Fruit fly (Drosophila melanogaster) whole organism, embryonic: Measurements from ENCODE around the gene CG4459.

ENCODE experiments used
- Atf6 ChIP-seq: fragments of 200-800 bp; sonication (Bioruptor generic); IDR thresholded peaks from 2 replicates; pipeline ENCODE4 v1.3.6; 2022; ENCODE audit warnings: missing biosample characterization, missing genetic modification characterization
- BtbVII ChIP-seq: fragments of 200-800 bp; sonication (Bioruptor generic); optimal IDR thresholded peaks from 3 replicates; lab custom pipeline; 2017; ENCODE audit warnings: missing biosample characterization, mild to moderate bottlenecking, missing genetic modification characterization
- Bteb2 ChIP-seq: fragments of 200-800 bp; sonication (Bioruptor generic); optimal IDR thresholded peaks from 2 replicates; lab custom pipeline; 2016; ENCODE audit warnings: missing biosample characterization, missing genetic modification characterization
- CG10209 ChIP-seq: fragments of 200-800 bp; sonication (Bioruptor generic); optimal IDR thresholded peaks from 3 replicates; lab custom pipeline; 2017; ENCODE audit warnings: missing biosample characterization, mild to moderate bottlenecking, missing genetic modification characterization, missing genetic modification reagents
- CG10321 ChIP-seq: fragments of 200-800 bp; sonication (Bioruptor generic); IDR thresholded peaks from 2 replicates; pipeline ENCODE4 v1.3.6; 2022; ENCODE audit warnings: missing biosample characterization, missing genetic modification characterization
- CG10543 ChIP-seq: fragments of 200-800 bp; sonication (Bioruptor generic); optimal IDR thresholded peaks from 3 replicates; lab custom pipeline; 2017; ENCODE audit warnings: missing biosample characterization, mild to moderate bottlenecking, missing genetic modification characterization, moderate library complexity
- CG10565 ChIP-seq: fragments of 200-800 bp; sonication (Bioruptor generic); optimal IDR thresholded peaks from 3 replicates; lab custom pipeline; 2016; ENCODE audit warnings: missing biosample characterization, mild to moderate bottlenecking, missing genetic modification characterization
- CG10654 ChIP-seq: fragments of 200-800 bp; sonication (Bioruptor generic); optimal IDR thresholded peaks from 2 replicates; lab custom pipeline; 2016; ENCODE audit warnings: missing biosample characterization, missing genetic modification characterization
- CG11456 ChIP-seq: fragments of 200-800 bp; sonication (Bioruptor generic); IDR thresholded peaks from 3 replicates; pipeline ENCODE4 v1.3.6; 2022; ENCODE audit warnings: missing biosample characterization, missing genetic modification characterization
- CG12104 ChIP-seq: fragments of 200-800 bp; sonication (Bioruptor generic); optimal IDR thresholded peaks from 3 replicates; lab custom pipeline; 2016; ENCODE audit warnings: missing biosample characterization, missing genetic modification characterization
- CG1233 ChIP-seq: fragments of 200-800 bp; sonication (Bioruptor generic); optimal IDR thresholded peaks from 4 replicates; lab custom pipeline; 2018; ENCODE audit warnings: missing biosample characterization, mild to moderate bottlenecking, missing genetic modification characterization
- CG13123 ChIP-seq: fragments of 200-800 bp; sonication (Bioruptor generic); optimal IDR thresholded peaks from 2 replicates; lab custom pipeline; 2016; ENCODE audit warnings: missing biosample characterization, missing genetic modification characterization
- CG13775 ChIP-seq: fragments of 200-800 bp; sonication (Bioruptor generic); optimal IDR thresholded peaks from 3 replicates; lab custom pipeline; 2017; ENCODE audit warnings: missing biosample characterization, mild to moderate bottlenecking, missing genetic modification characterization
- CG17359 ChIP-seq: fragments of 200-800 bp; sonication (Bioruptor generic); optimal IDR thresholded peaks from 3 replicates; lab custom pipeline; 2018; ENCODE audit warnings: missing biosample characterization, mild to moderate bottlenecking, missing genetic modification characterization, moderate library complexity
- CG18011 ChIP-seq: fragments of 200-800 bp; sonication (Bioruptor generic); optimal IDR thresholded peaks from 2 replicates; lab custom pipeline; 2017; ENCODE audit warnings: missing biosample characterization, missing genetic modification characterization, mild to moderate bottlenecking, moderate library complexity, missing genotype
- CG18764 ChIP-seq: fragments of 200-800 bp; sonication (Bioruptor generic); optimal IDR thresholded peaks from 3 replicates; lab custom pipeline; 2016; ENCODE audit warnings: missing biosample characterization, missing genetic modification characterization
- CG2202 ChIP-seq: fragments of 200-800 bp; sonication (Bioruptor generic); optimal IDR thresholded peaks from 2 replicates; lab custom pipeline; 2018; ENCODE audit warnings: missing biosample characterization, mild to moderate bottlenecking, missing genetic modification characterization
- CG2889 ChIP-seq: fragments of 200-800 bp; sonication (Bioruptor generic); IDR thresholded peaks from 3 replicates; pipeline ENCODE4 v1.3.6; 2022; ENCODE audit warnings: missing biosample characterization, missing genetic modification characterization
- CG4820 ChIP-seq: fragments of 200-800 bp; sonication (Bioruptor generic); optimal IDR thresholded peaks from 3 replicates; lab custom pipeline; 2016; ENCODE audit warnings: missing biosample characterization, missing genetic modification characterization
- CG5180 ChIP-seq: fragments of 200-800 bp; sonication (Bioruptor generic); optimal IDR thresholded peaks from 3 replicates; lab custom pipeline; 2017; ENCODE audit warnings: missing biosample characterization, missing genetic modification characterization, mild to moderate bottlenecking, moderate library complexity, missing genetic modification reagents
- CG6254 ChIP-seq: fragments of 200-800 bp; sonication (Bioruptor generic); optimal IDR thresholded peaks from 3 replicates; lab custom pipeline; 2017; ENCODE audit warnings: mild to moderate bottlenecking, missing biosample characterization, missing genetic modification reagents, missing genetic modification characterization
- CG6813 ChIP-seq: fragments of 200-800 bp; sonication (Bioruptor generic); optimal IDR thresholded peaks from 2 replicates; lab custom pipeline; 2017; ENCODE audit warnings: missing biosample characterization, missing genetic modification characterization, mild to moderate bottlenecking, moderate library complexity, missing genetic modification reagents
- CG7556 ChIP-seq: fragments of 200-800 bp; sonication (Bioruptor generic); optimal IDR thresholded peaks from 2 replicates; lab custom pipeline; 2017; ENCODE audit warnings: missing biosample characterization, mild to moderate bottlenecking, missing genetic modification characterization
- CG8924 ChIP-seq: fragments of 200-800 bp; optimal IDR thresholded peaks from 3 replicates; lab custom pipeline; 2019; ENCODE audit warnings: missing biosample characterization, mild to moderate bottlenecking, missing genetic modification characterization, moderate library complexity
- Dip2 ChIP-seq: fragments of 200-800 bp; sonication (Bioruptor generic); IDR thresholded peaks from 2 replicates; pipeline ENCODE4 v1.3.6; 2022; ENCODE audit warnings: missing biosample characterization, missing genetic modification characterization
- Hmx ChIP-seq: fragments of 200-800 bp; sonication (Bioruptor generic); optimal IDR thresholded peaks from 2 replicates; lab custom pipeline; 2016; ENCODE audit warnings: missing biosample characterization, missing genetic modification characterization
- Hr78 ChIP-seq, 2 experiments: fragments of 200-800 bp in 1 of 2; fragments of >200 bp in 1 of 2; sonication (Bioruptor generic) in 1 of 2; optimal IDR thresholded peaks; 2 replicates each; lab custom pipeline; 2017 to 2019; ENCODE audit warnings: missing biosample characterization in 2 of 2, missing genetic modification characterization in 2 of 2, mild to moderate bottlenecking in 1 of 2, moderate library complexity in 1 of 2
- Lim3 ChIP-seq: fragments of 200-800 bp; sonication (Bioruptor generic); IDR thresholded peaks from 2 replicates; pipeline ENCODE4 v1.3.6; 2022; ENCODE audit warnings: missing biosample characterization, missing genetic modification characterization
- Oli ChIP-seq: fragments of 200-800 bp; sonication (Bioruptor generic); optimal IDR thresholded peaks from 2 replicates; lab custom pipeline; 2018; ENCODE audit warnings: missing biosample characterization, mild to moderate bottlenecking, missing genetic modification characterization, moderate library complexity
- Pdp1 ChIP-seq, 2 experiments: fragments of 200-800 bp; sonication (Bioruptor generic); optimal IDR thresholded peaks; 3 replicates each; lab custom pipeline; 2016; ENCODE audit warnings: missing biosample characterization in 2 of 2, missing genetic modification characterization in 2 of 2, mild to moderate bottlenecking in 1 of 2, moderate library complexity in 1 of 2
- Stat92E ChIP-seq, 3 experiments: fragments of >200 bp in 2 of 3; fragments of 200-800 bp in 1 of 3; sonication (Bioruptor generic) in 1 of 3; optimal IDR thresholded peaks; 2 replicates each; lab custom pipeline; 2017 to 2019; ENCODE audit warnings: missing biosample characterization in 3 of 3, missing genetic modification characterization in 3 of 3, mild to moderate bottlenecking in 1 of 3, moderate library complexity in 1 of 3
- Tbp ChIP-seq: fragments of >200 bp; optimal IDR thresholded peaks from 2 replicates; lab custom pipeline; 2018; ENCODE audit warnings: missing biosample characterization, missing genetic modification characterization
- Usf ChIP-seq: fragments of 200-800 bp; sonication (Bioruptor generic); optimal IDR thresholded peaks from 2 replicates; lab custom pipeline; 2017; ENCODE audit warnings: missing genotype, missing biosample characterization, missing genetic modification characterization
- Xrp1 ChIP-seq: fragments of 200-800 bp; sonication (Bioruptor generic); IDR thresholded peaks from 2 replicates; pipeline ENCODE4 v1.3.6; 2022; ENCODE audit warnings: missing biosample characterization, missing genetic modification characterization
- al ChIP-seq: fragments of 200-800 bp; sonication (Bioruptor generic); IDR thresholded peaks from 2 replicates; pipeline ENCODE4 v1.3.6; 2022; ENCODE audit warnings: missing biosample characterization, missing genetic modification characterization
- ci ChIP-seq: fragments of 200-800 bp; sonication (Bioruptor generic); IDR thresholded peaks from 3 replicates; pipeline ENCODE4 v1.3.6; 2022; ENCODE audit warnings: missing biosample characterization, missing genetic modification characterization
- crc ChIP-seq: fragments of 200-800 bp; sonication (Bioruptor generic); optimal IDR thresholded peaks from 2 replicates; lab custom pipeline; 2016; ENCODE audit warnings: missing biosample characterization, missing genetic modification characterization
- dati ChIP-seq: fragments of 200-800 bp; sonication (Bioruptor generic); IDR thresholded peaks from 2 replicates; pipeline ENCODE4 v1.3.6; 2022; ENCODE audit warnings: missing biosample characterization, missing genetic modification characterization
- gsb ChIP-seq: fragments of 200-800 bp; sonication (Bioruptor generic); IDR thresholded peaks from 2 replicates; pipeline ENCODE4 v1.3.6; 2022; ENCODE audit warnings: missing biosample characterization, missing genetic modification characterization
- ind ChIP-seq: fragments of 200-800 bp; sonication (Bioruptor generic); optimal IDR thresholded peaks from 3 replicates; lab custom pipeline; 2016; ENCODE audit warnings: missing biosample characterization, missing genetic modification characterization
- ken ChIP-seq: fragments of 200-800 bp; sonication (Bioruptor generic); IDR thresholded peaks from 3 replicates; pipeline ENCODE4 v1.3.6; 2022; ENCODE audit warnings: missing biosample characterization, missing genetic modification characterization
- klu ChIP-seq: fragments of 200-800 bp; sonication (Bioruptor generic); IDR thresholded peaks from 2 replicates; pipeline ENCODE4 v1.3.6; 2022; ENCODE audit warnings: missing biosample characterization, missing genetic modification characterization
- nom ChIP-seq: fragments of 200-800 bp; sonication (Bioruptor generic); optimal IDR thresholded peaks from 2 replicates; lab custom pipeline; 2017; ENCODE audit warnings: missing biosample characterization, missing genetic modification characterization, mild to moderate bottlenecking, moderate library complexity, missing genetic modification reagents
- oc ChIP-seq: fragments of 200-800 bp; sonication (Bioruptor generic); optimal IDR thresholded peaks from 2 replicates; lab custom pipeline; 2018; ENCODE audit warnings: missing biosample characterization, mild to moderate bottlenecking, missing genetic modification characterization, moderate library complexity
- onecut ChIP-seq: fragments of 200-800 bp; sonication (Bioruptor generic); IDR thresholded peaks from 2 replicates; pipeline ENCODE4 v1.3.6; 2022; ENCODE audit warnings: missing biosample characterization, missing genetic modification characterization
- otp ChIP-seq: fragments of 200-800 bp; sonication (Bioruptor generic); IDR thresholded peaks from 3 replicates; pipeline ENCODE4, ENCODE4 v1.3.6; 2022; ENCODE audit warnings: missing biosample characterization, missing genetic modification characterization
- p53 ChIP-seq: fragments of 200-800 bp; sonication (Bioruptor generic); optimal IDR thresholded peaks from 2 replicates; lab custom pipeline; 2016; ENCODE audit warnings: missing biosample characterization, missing genetic modification characterization
- pros ChIP-seq: fragments of 200-800 bp; sonication (Bioruptor generic); optimal IDR thresholded peaks from 3 replicates; lab custom pipeline; 2019; ENCODE audit warnings: missing biosample characterization, mild to moderate bottlenecking, missing genetic modification characterization, moderate library complexity
- shn ChIP-seq: fragments of 200-800 bp; sonication (Bioruptor generic); optimal IDR thresholded peaks from 3 replicates; lab custom pipeline; 2016; ENCODE audit warnings: missing biosample characterization, missing genetic modification characterization
- so ChIP-seq: fragments of 200-800 bp; sonication (Bioruptor generic); IDR thresholded peaks from 3 replicates; pipeline ENCODE4 v1.3.6; 2022; ENCODE audit warnings: missing biosample characterization, missing genetic modification characterization

CG4459 gene

DNA sequence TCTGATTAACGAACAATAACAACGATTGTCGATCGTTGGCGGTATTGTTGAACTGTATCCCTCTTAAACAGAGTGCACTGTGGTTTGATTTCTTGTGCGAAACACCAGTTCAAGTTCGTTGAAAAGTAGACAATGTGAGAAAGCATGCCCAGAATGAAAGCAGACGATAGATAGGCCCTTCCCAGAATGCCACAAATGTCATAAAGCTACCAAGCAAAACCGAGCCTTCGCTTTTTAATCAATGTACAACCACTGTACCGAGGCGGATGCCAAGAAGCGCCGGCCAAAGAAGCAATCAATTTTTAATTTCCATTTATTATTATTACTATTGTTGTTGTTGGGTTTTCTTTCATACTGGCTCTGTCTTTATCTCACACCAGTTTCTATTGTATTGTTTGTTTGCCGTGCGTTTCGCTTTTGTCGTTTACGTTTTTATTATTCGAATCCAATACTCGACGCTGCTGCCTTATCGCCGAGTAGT, 19.5 kb downstream of the CG4459 start (continued):
- peak; percentile 55; the same call in 1 of the 2 replicates for TF ChIP-seq CG10321 (GFP tag; lab: Robert Waterston, UW)
- TF ChIP-seq Atf6 = peak; percentile 76
- TF ChIP-seq Tbp = no peak
- peak; percentile 95 for TF ChIP-seq ci
- TF ChIP-seq pros = no peak
- peak; percentile 84 for TF ChIP-seq CG17359
- no peak for TF ChIP-seq CG10565
- TF ChIP-seq CG6813 = peak; percentile 83
- TF ChIP-seq p53 = peak; percentile 6
- TF ChIP-seq CG2202 (tag; lab: Kevin White, UChicago) = peak; percentile 40
- peak; percentile 53; the same call in 1 of the 2 replicates for TF ChIP-seq klu (GFP tag; lab: Robert Waterston, UW)
- no peak for TF ChIP-seq CG10543
- peak; percentile 85 for TF ChIP-seq CG2889 (GFP tag; lab: Robert Waterston, UW)
- TF ChIP-seq al (GFP tag; lab: Robert Waterston, UW) = peak; percentile 72
- TF ChIP-seq CG1233 (GFP tag; lab: Kevin White, UChicago) = peak; percentile 42
- TF ChIP-seq BtbVII (GFP tag; lab: Kevin White, UChicago) = peak; percentile 70
- peak; percentile 85 for TF ChIP-seq gsb (GFP tag; lab: Robert Waterston, UW)
- TF ChIP-seq CG18011 (GFP tag; lab: Kevin White, UChicago) = peak; percentile 52
- peak in 1 of 2 experiments; percentile 16 for TF ChIP-seq Hr78 (GFP tag; optimal IDR thresholded peaks at IDR 0.05; lab: Kevin White, UChicago)
- TF ChIP-seq CG5180 (GFP tag; lab: Kevin White, UChicago) = peak; percentile 37
- peak; percentile 60 to 77 for TF ChIP-seq Pdp1 (GFP tag; optimal IDR thresholded peaks at IDR 0.05; lab: Kevin White, UChicago)
- TF ChIP-seq CG13775 (GFP tag; lab: Kevin White, UChicago) = peak; percentile 68
- peak; percentile 66 for TF ChIP-seq Lim3
- no peak for TF ChIP-seq Stat92E (GFP tag; optimal IDR thresholded peaks at IDR 0.05; lab: Kevin White, UChicago)
- TF ChIP-seq so = peak; percentile 77
- peak; percentile 67 for TF ChIP-seq CG12104 (GFP tag; lab: Kevin White, UChicago)
- peak; percentile 88 for TF ChIP-seq ind (GFP tag; lab: Kevin White, UChicago)
- TF ChIP-seq ken (GFP tag; lab: Robert Waterston, UW) = peak; percentile 87
- TF ChIP-seq Oli (tag; lab: Kevin White, UChicago) = peak; percentile 88
- peak; percentile 70 for TF ChIP-seq CG18764 (GFP tag; lab: Kevin White, UChicago)
- peak; percentile 83 for TF ChIP-seq CG10209 (GFP tag; lab: Kevin White, UChicago)
- TF ChIP-seq CG7556 = peak; percentile 84
- TF ChIP-seq CG11456 (GFP tag; lab: Robert Waterston, UW) = peak; percentile 87
- peak; percentile 10 for TF ChIP-seq nom (GFP tag; lab: Kevin White, UChicago)
- TF ChIP-seq Dip2 (GFP tag; lab: Robert Waterston, UW) = 0 out of 2 replicates have a peak, but pooled peaks have one; percentile 36
- TF ChIP-seq CG6254 = peak; percentile 50
- peak; percentile 65 for TF ChIP-seq CG13123 (GFP tag; lab: Kevin White, UChicago)
- peak; percentile 73 for TF ChIP-seq CG4820 (GFP tag; lab: Kevin White, UChicago)
- TF ChIP-seq dati (GFP tag; lab: Robert Waterston, UW) = peak; percentile 64
- peak; percentile 64 for TF ChIP-seq crc (GFP tag; lab: Kevin White, UChicago)
- no peak for TF ChIP-seq Hmx (GFP tag; lab: Kevin White, UChicago)
- TF ChIP-seq Usf (GFP tag; lab: Kevin White, UChicago) = peak; percentile 35
- peak; percentile 76 for TF ChIP-seq oc (tag; lab: Kevin White, UChicago)
- 0 out of 3 replicates have a peak, but pooled peaks have one; percentile 72 for TF ChIP-seq otp (GFP tag; lab: Robert Waterston, UW)
- TF ChIP-seq CG8924 = peak; percentile 84
- TF ChIP-seq Xrp1 = peak; percentile 86
- TF ChIP-seq shn = peak; percentile 78
- peak; percentile 78 for TF ChIP-seq onecut
- TF ChIP-seq CG10654 (GFP tag; lab: Kevin White, UChicago) = peak; percentile 82
- TF ChIP-seq Bteb2 = peak; percentile 76
